Fruit fly (Drosophila melanogaster): ENCODE data around the gene Rchy1.

DNA sequence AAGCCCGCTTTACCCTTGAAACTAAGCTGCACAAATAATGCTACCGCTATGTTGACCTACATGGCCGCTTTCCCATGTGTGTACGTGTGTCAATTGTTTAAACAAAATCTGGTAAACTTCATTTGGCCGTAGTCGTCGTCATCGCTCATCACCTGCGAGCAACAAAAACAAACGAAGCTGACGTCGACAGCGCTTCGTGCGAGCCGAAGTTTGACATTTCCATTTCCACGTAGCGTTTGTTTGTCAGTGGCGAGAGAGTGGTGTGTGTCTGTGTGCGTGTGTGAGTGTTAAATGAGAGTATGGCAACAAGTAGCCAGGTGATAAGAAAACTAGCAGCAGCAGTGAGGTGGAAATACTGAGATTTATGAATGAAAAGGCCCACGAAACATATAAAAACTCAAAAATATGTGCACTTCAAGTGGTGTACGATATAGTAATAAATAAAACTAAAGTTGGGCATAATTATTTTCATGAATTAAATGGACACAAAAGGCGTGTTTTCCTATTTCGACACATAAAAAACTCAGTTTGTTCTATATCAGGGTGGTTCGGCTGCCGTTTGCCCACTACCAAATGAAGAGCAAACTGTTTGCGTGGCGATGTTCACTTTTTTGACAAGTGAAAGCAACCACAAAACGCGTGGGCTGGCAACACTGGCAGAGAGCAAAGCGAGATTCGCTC lies 13.9 kb upstream of the Rchy1 start:
- TF ChIP-seq CG16779 (tag; optimal IDR thresholded peaks at IDR 0.05): peak; percentile 30
- no peak for TF ChIP-seq OdsH (GFP tag; optimal IDR thresholded peaks at IDR 0.05)
- TF ChIP-seq esn (GFP tag; optimal IDR thresholded peaks at IDR 0.05): no peak
- peak; percentile 62 for TF ChIP-seq CG8119 (GFP tag; IDR thresholded peaks at IDR 0.05)
- TF ChIP-seq CG1621 (tag; optimal IDR thresholded peaks at IDR 0.05): peak; percentile 49
- TF ChIP-seq CG6276 (GFP tag; optimal IDR thresholded peaks at IDR 0.05): peak; percentile 13
- TF ChIP-seq fd59A (GFP tag; optimal IDR thresholded peaks at IDR 0.05): no peak
- TF ChIP-seq CG8632 (GFP tag; optimal IDR thresholded peaks at IDR 0.05): no peak

Data from whole organism, prepupa.